Worm (Caenorhabditis elegans) whole organism, L3 larva: Measurements from ENCODE around the gene F23G4.1.

Experiments
- skn-1 ChIP-seq: fragments of 150-350 bp; optimal IDR thresholded peaks from 2 replicates; lab custom pipeline; 2014; ENCODE audit warnings: missing biosample characterization, missing genetic modification characterization
- ztf-4 ChIP-seq: fragments of 150-350 bp; optimal IDR thresholded peaks from 2 replicates; lab custom pipeline; 2014; ENCODE audit warnings: missing biosample characterization, missing genetic modification characterization

DNA sequence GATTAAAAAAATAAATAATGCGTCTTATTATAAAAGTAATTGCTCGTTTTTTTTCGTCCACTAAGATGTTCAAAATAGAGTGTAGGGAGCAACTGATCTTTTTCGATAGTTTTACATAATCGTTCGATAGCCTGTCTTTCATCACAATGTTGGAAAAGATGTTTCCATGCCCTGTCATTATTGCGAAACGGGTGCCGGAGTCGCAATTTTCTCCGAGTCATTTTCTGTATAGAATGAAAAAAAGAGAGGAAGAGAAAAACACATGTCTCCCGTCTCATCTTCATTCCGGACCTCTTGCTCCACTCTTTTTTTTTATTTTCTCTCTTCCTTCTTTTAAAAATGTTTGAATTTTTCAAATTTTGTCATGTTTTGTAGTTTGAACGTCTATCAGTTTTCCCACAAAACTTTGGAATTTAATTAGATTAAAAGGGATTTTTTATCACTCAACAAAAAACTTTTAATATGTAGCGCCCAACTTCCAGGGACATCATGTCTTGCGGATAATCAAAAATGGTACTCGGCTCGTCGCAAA, 50.1 kb downstream of the F23G4.1 start, which contains the start of gene svh-2:
- no peak for TF ChIP-seq ztf-4 (tag; lab: Kevin White, UChicago)
- no peak for TF ChIP-seq skn-1 (tag; lab: Kevin White, UChicago)
